Fruit fly (Drosophila melanogaster) whole organism, embryonic: ENCODE results near the gene frj.
A peak's percentile ranks its signal among the peaks of the same experiment; 100 is the strongest.

Experiments used
- B-H1 ChIP-seq: fragments of 200-800 bp; sonication (Bioruptor generic); IDR thresholded peaks from 3 replicates; pipeline ENCODE4 v1.3.6; 2022; ENCODE audit warnings: missing biosample characterization, missing genetic modification characterization
- CG11456 ChIP-seq: fragments of 200-800 bp; sonication (Bioruptor generic); IDR thresholded peaks from 3 replicates; pipeline ENCODE4 v1.3.6; 2022; ENCODE audit warnings: missing biosample characterization, missing genetic modification characterization
- CG12219 ChIP-seq: fragments of 200-800 bp; sonication (Bioruptor generic); optimal IDR thresholded peaks from 3 replicates; lab custom pipeline; 2018; ENCODE audit warnings: missing biosample characterization, mild to moderate bottlenecking, missing genetic modification characterization
- CG13123 ChIP-seq: fragments of 200-800 bp; sonication (Bioruptor generic); optimal IDR thresholded peaks from 2 replicates; lab custom pipeline; 2016; ENCODE audit warnings: missing biosample characterization, missing genetic modification characterization
- CG14050 ChIP-seq: fragments of 200-800 bp; sonication (Bioruptor generic); IDR thresholded peaks from 3 replicates; pipeline ENCODE4 v1.3.6; 2022; ENCODE audit warnings: missing biosample characterization, missing genetic modification characterization
- CG15011 ChIP-seq: fragments of 200-800 bp; sonication (Bioruptor generic); optimal IDR thresholded peaks from 3 replicates; lab custom pipeline; 2018; ENCODE audit warnings: missing biosample characterization, mild to moderate bottlenecking, missing genetic modification characterization
- CG16779 ChIP-seq: fragments of 200-800 bp; sonication (Bioruptor generic); IDR thresholded peaks from 2 replicates; pipeline ENCODE4 v1.3.6; 2022; ENCODE audit warnings: missing biosample characterization, missing genetic modification characterization
- CG17359 ChIP-seq: fragments of 200-800 bp; sonication (Bioruptor generic); optimal IDR thresholded peaks from 3 replicates; lab custom pipeline; 2018; ENCODE audit warnings: missing biosample characterization, mild to moderate bottlenecking, missing genetic modification characterization, moderate library complexity
- CG17612 ChIP-seq: fragments of 200-800 bp; sonication (Bioruptor generic); IDR thresholded peaks from 2 replicates; pipeline ENCODE4 v1.3.6; 2022; ENCODE audit warnings: missing biosample characterization, missing genetic modification characterization
- CG17912 ChIP-seq: fragments of 200-800 bp; sonication (Bioruptor generic); optimal IDR thresholded peaks from 2 replicates; lab custom pipeline; 2018; ENCODE audit warnings: missing biosample characterization, mild to moderate bottlenecking, missing genetic modification characterization
- CG18764 ChIP-seq: fragments of 200-800 bp; sonication (Bioruptor generic); optimal IDR thresholded peaks from 3 replicates; lab custom pipeline; 2016; ENCODE audit warnings: missing biosample characterization, missing genetic modification characterization
- CG2199 ChIP-seq: fragments of 200-800 bp; sonication (Bioruptor generic); IDR thresholded peaks from 3 replicates; pipeline ENCODE4 v1.3.6; 2022; ENCODE audit warnings: missing biosample characterization, missing genetic modification characterization
- CG30431 ChIP-seq: fragments of 200-800 bp; sonication (Bioruptor generic); optimal IDR thresholded peaks from 2 replicates; lab custom pipeline; 2017; ENCODE audit warnings: missing biosample characterization, missing genetic modification characterization
- CG3065 ChIP-seq: fragments of 200-800 bp; sonication (Bioruptor generic); optimal IDR thresholded peaks from 2 replicates; lab custom pipeline; 2016; ENCODE audit warnings: missing biosample characterization, missing genetic modification characterization
- CG31224 ChIP-seq: fragments of 200-800 bp; sonication (Bioruptor generic); IDR thresholded peaks from 2 replicates; pipeline ENCODE4 v1.3.6; 2022; ENCODE audit warnings: missing biosample characterization, missing genetic modification characterization
- CG31365 ChIP-seq: fragments of 200-800 bp; sonication (Bioruptor generic); optimal IDR thresholded peaks from 2 replicates; lab custom pipeline; 2018; ENCODE audit warnings: missing biosample characterization, mild to moderate bottlenecking, missing genetic modification characterization
- CG4360 ChIP-seq: fragments of 200-800 bp; sonication (Bioruptor generic); IDR thresholded peaks from 2 replicates; pipeline ENCODE4 v1.3.6; 2022; ENCODE audit warnings: missing biosample characterization, missing genetic modification characterization
- CG4730 ChIP-seq: fragments of 200-800 bp; sonication (Bioruptor generic); IDR thresholded peaks from 2 replicates; pipeline ENCODE4 v1.3.6; 2022; ENCODE audit warnings: missing biosample characterization, missing genetic modification characterization
- CG6683 ChIP-seq: fragments of 200-800 bp; sonication (Bioruptor generic); optimal IDR thresholded peaks from 2 replicates; lab custom pipeline; 2017; ENCODE audit warnings: missing biosample characterization, mild to moderate bottlenecking, missing genetic modification characterization, missing genetic modification reagents
- CG7271 ChIP-seq: fragments of 200-800 bp; sonication (Bioruptor generic); optimal IDR thresholded peaks from 2 replicates; lab custom pipeline; 2018; ENCODE audit warnings: missing biosample characterization, mild to moderate bottlenecking, missing genetic modification characterization, moderate library complexity
- CG8765 ChIP-seq: fragments of 200-800 bp; sonication (Bioruptor generic); IDR thresholded peaks from 2 replicates; pipeline ENCODE4 v1.3.6; 2022; ENCODE audit warnings: missing biosample characterization, missing genetic modification characterization
- CG8924 ChIP-seq: fragments of 200-800 bp; optimal IDR thresholded peaks from 3 replicates; lab custom pipeline; 2019; ENCODE audit warnings: missing biosample characterization, mild to moderate bottlenecking, missing genetic modification characterization, moderate library complexity
- CG8944 ChIP-seq: fragments of 200-800 bp; sonication (Bioruptor generic); optimal IDR thresholded peaks from 3 replicates; lab custom pipeline; 2016; ENCODE audit warnings: missing biosample characterization, missing genetic modification characterization
- Dek ChIP-seq: fragments of 200-800 bp; sonication (Bioruptor generic); optimal IDR thresholded peaks from 3 replicates; lab custom pipeline; 2019; ENCODE audit warnings: missing biosample characterization, mild to moderate bottlenecking, missing genetic modification characterization, moderate library complexity
- Doc2 ChIP-seq: fragments of 200-800 bp; sonication (Bioruptor generic); IDR thresholded peaks from 2 replicates; pipeline ENCODE4 v1.3.6; 2022; ENCODE audit warnings: missing biosample characterization, missing genetic modification characterization
- Drgx ChIP-seq: fragments of 200-800 bp; sonication (Bioruptor generic); IDR thresholded peaks from 2 replicates; pipeline ENCODE4 v1.3.6; 2022; ENCODE audit warnings: missing biosample characterization, missing genetic modification characterization
- Ets97D ChIP-seq: fragments of 200-800 bp; sonication (Bioruptor generic); optimal IDR thresholded peaks from 3 replicates; lab custom pipeline; 2016; ENCODE audit warnings: missing biosample characterization, missing genetic modification characterization
- Fer3 ChIP-seq: fragments of 200-800 bp; sonication (Bioruptor generic); optimal IDR thresholded peaks from 2 replicates; lab custom pipeline; 2018; ENCODE audit warnings: missing biosample characterization, mild to moderate bottlenecking, missing genetic modification characterization, moderate library complexity
- H2.0 ChIP-seq: fragments of 200-800 bp; sonication (Bioruptor generic); IDR thresholded peaks from 2 replicates; pipeline ENCODE4 v1.3.6; 2022; ENCODE audit warnings: missing biosample characterization, missing genetic modification characterization
- HLH4C ChIP-seq: fragments of 200-800 bp; sonication (Bioruptor generic); IDR thresholded peaks from 3 replicates; pipeline ENCODE4 v1.3.6; 2022; ENCODE audit warnings: missing biosample characterization, missing genetic modification characterization; ENCODE audit not compliant: partially characterized antibody
- Hand ChIP-seq: fragments of 200-800 bp; sonication (Bioruptor generic); optimal IDR thresholded peaks from 2 replicates; lab custom pipeline; 2017; ENCODE audit warnings: mild to moderate bottlenecking, missing biosample characterization, missing genetic modification reagents, missing genetic modification characterization
- Hmr ChIP-seq: fragments of 200-800 bp; sonication (Bioruptor generic); optimal IDR thresholded peaks from 3 replicates; lab custom pipeline; 2017; ENCODE audit warnings: mild to moderate bottlenecking, missing biosample characterization, missing genetic modification reagents, missing genetic modification characterization
- Hr78 ChIP-seq, 2 experiments: fragments of 200-800 bp in 1 of 2; fragments of >200 bp in 1 of 2; sonication (Bioruptor generic) in 1 of 2; optimal IDR thresholded peaks; 2 replicates each; lab custom pipeline; 2017 to 2019; ENCODE audit warnings: missing biosample characterization in 2 of 2, missing genetic modification characterization in 2 of 2, mild to moderate bottlenecking in 1 of 2, moderate library complexity in 1 of 2
- Side ChIP-seq: fragments of 200-800 bp; sonication (Bioruptor generic); optimal IDR thresholded peaks from 2 replicates; lab custom pipeline; 2016; ENCODE audit warnings: missing biosample characterization, missing genetic modification characterization
- Six4 ChIP-seq: fragments of 200-800 bp; sonication (Bioruptor generic); optimal IDR thresholded peaks from 2 replicates; lab custom pipeline; 2016; ENCODE audit warnings: missing biosample characterization, missing genetic modification characterization
- Taf1 ChIP-seq: fragments of 200-800 bp; sonication (Bioruptor generic); IDR thresholded peaks from 2 replicates; pipeline ENCODE4 v1.3.6; 2022; ENCODE audit warnings: missing biosample characterization, missing genetic modification characterization
- cg ChIP-seq: fragments of 200-800 bp; sonication (Bioruptor generic); optimal IDR thresholded peaks from 3 replicates; lab custom pipeline; 2019; ENCODE audit warnings: missing biosample characterization, mild to moderate bottlenecking, missing genetic modification characterization, moderate library complexity
- dpn ChIP-seq, 2 experiments: fragments of 200-800 bp; sonication (Bioruptor generic); optimal IDR thresholded peaks; 3 replicates each; lab custom pipeline; 2016; ENCODE audit warnings: missing biosample characterization in 2 of 2, missing genetic modification characterization in 2 of 2
- grau ChIP-seq: fragments of 200-800 bp; optimal IDR thresholded peaks from 3 replicates; lab custom pipeline; 2019; ENCODE audit warnings: missing biosample characterization, mild to moderate bottlenecking, missing genetic modification characterization, moderate library complexity
- gt ChIP-seq: fragments of 200-800 bp; sonication (Bioruptor generic); IDR thresholded peaks from 2 replicates; pipeline ENCODE4 v1.3.6; 2022; ENCODE audit warnings: missing biosample characterization, missing genetic modification characterization
- her ChIP-seq: fragments of 200-800 bp; sonication (Bioruptor generic); optimal IDR thresholded peaks from 2 replicates; lab custom pipeline; 2016; ENCODE audit warnings: missing biosample characterization, missing genetic modification characterization
- mam ChIP-seq: fragments of 200-800 bp; sonication (Bioruptor generic); optimal IDR thresholded peaks from 3 replicates; lab custom pipeline; 2016; ENCODE audit warnings: missing biosample characterization, missing genetic modification characterization
- oc ChIP-seq: fragments of 200-800 bp; sonication (Bioruptor generic); optimal IDR thresholded peaks from 2 replicates; lab custom pipeline; 2018; ENCODE audit warnings: missing biosample characterization, mild to moderate bottlenecking, missing genetic modification characterization, moderate library complexity
- psq ChIP-seq: fragments of 200-800 bp; sonication (Bioruptor generic); optimal IDR thresholded peaks from 2 replicates; lab custom pipeline; 2017; ENCODE audit warnings: missing biosample characterization, missing genetic modification characterization
- ro ChIP-seq: fragments of 200-800 bp; sonication (Bioruptor generic); IDR thresholded peaks from 2 replicates; pipeline ENCODE4 v1.3.6; 2022; ENCODE audit warnings: missing biosample characterization, missing genetic modification characterization
- sc ChIP-seq, 3 experiments: fragments of >200 bp in 2 of 3; fragments of 200-800 bp in 1 of 3; sonication (Bioruptor generic) in 1 of 3; optimal IDR thresholded peaks; 2 replicates in 2 of 3; 3 replicates in 1 of 3; lab custom pipeline; 2017; ENCODE audit warnings: mild to moderate bottlenecking in 1 of 3, missing biosample characterization in 1 of 3, missing genetic modification characterization in 1 of 3, missing genetic modification reagents in 1 of 3
- sd ChIP-seq: fragments of 200-800 bp; sonication (Bioruptor generic); optimal IDR thresholded peaks from 3 replicates; lab custom pipeline; 2018; ENCODE audit warnings: missing biosample characterization, mild to moderate bottlenecking, missing genetic modification characterization, moderate library complexity
- sens-2 ChIP-seq: fragments of 200-800 bp; sonication (Bioruptor generic); IDR thresholded peaks from 2 replicates; pipeline ENCODE4 v1.3.6; 2022; ENCODE audit warnings: missing biosample characterization, missing genetic modification characterization
- slbo ChIP-seq: fragments of 200-800 bp; sonication (Bioruptor generic); IDR thresholded peaks from 2 replicates; pipeline ENCODE4 v1.3.6; 2022; ENCODE audit warnings: missing biosample characterization, missing genetic modification characterization
- slp2 ChIP-seq: fragments of 200-800 bp; sonication (Bioruptor generic); optimal IDR thresholded peaks from 2 replicates; lab custom pipeline; 2016; ENCODE audit warnings: missing biosample characterization, missing genetic modification characterization
- twi ChIP-seq: fragments of 200-800 bp; optimal IDR thresholded peaks from 2 replicates; lab custom pipeline; 2019; ENCODE audit warnings: missing biosample characterization, mild to moderate bottlenecking, missing genetic modification characterization, moderate library complexity
- zf30C ChIP-seq: fragments of 200-800 bp; sonication (Bioruptor generic); optimal IDR thresholded peaks from 3 replicates; lab custom pipeline; 2018; ENCODE audit warnings: missing biosample characterization, mild to moderate bottlenecking, missing genetic modification characterization

Gene frj

DNA sequence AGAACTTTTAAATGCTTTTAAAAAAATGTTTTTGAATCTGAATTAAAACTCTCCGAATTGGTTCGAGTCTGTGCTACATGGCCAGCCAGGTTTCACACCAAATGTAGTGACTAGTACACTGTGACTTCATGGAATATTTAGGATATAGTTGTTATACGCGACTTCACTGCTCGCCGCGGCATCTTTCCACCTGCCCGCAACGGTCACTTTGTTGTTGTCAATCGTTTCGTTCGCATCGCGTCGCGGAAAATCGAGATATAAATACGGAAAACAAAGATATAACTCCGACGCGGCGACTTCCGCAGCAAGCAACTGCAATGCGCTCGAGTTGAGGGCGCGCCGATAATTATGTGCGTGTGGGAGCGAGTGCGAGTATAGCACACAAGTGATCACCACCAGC is 42.6 kb downstream of the frj start, which contains the start of gene CG31637 (continued):
- TF ChIP-seq CG8944 (GFP tag; lab: Kevin White, UChicago) (no peak), slp2 (no peak), Drgx (GFP tag; lab: Robert Waterston, UW) (no peak), dpn (GFP tag; optimal IDR thresholded peaks at IDR 0.05; lab: Kevin White, UChicago) (no peak), Taf1 (GFP tag; lab: Robert Waterston, UW) (no peak), CG4360 (GFP tag; lab: Robert Waterston, UW) (no peak), ro (GFP tag; lab: Robert Waterston, UW) (no peak), CG7271 (tag; lab: Kevin White, UChicago) (no peak), H2.0 (GFP tag; lab: Robert Waterston, UW) (no peak), sens-2 (GFP tag; lab: Robert Waterston, UW) (no peak), CG17359 (tag; lab: Kevin White, UChicago) (peak; percentile 0), Side (peak; percentile 19), grau (peak; percentile 42), CG2199 (0 out of 3 replicates have a peak, but pooled peaks have one; percentile 11), CG31224 (GFP tag; lab: Robert Waterston, UW) (no peak), B-H1 (GFP tag; lab: Robert Waterston, UW) (no peak), oc (tag; lab: Kevin White, UChicago) (no peak), CG11456 (GFP tag; lab: Robert Waterston, UW) (no peak), Hr78 (GFP tag; optimal IDR thresholded peaks at IDR 0.05; lab: Kevin White, UChicago) (no peak), CG31365 (no peak), CG17612 (GFP tag; lab: Robert Waterston, UW) (no peak), Six4 (GFP tag; lab: Kevin White, UChicago) (no peak), Dek (tag; lab: Kevin White, UChicago) (peak; percentile 40), slbo (GFP tag; lab: Robert Waterston, UW) (peak; percentile 48), Fer3 (no peak), sc (optimal IDR thresholded peaks at IDR 0.05; lab: Kevin White, UChicago) (no peak), sc (GFP tag; optimal IDR thresholded peaks at IDR 0.05; lab: Kevin White, UChicago) (no peak), Hand (no peak), CG15011 (no peak), CG17912 (GFP tag; lab: Kevin White, UChicago) (peak; percentile 4), CG3065 (GFP tag; lab: Kevin White, UChicago) (no peak), CG8765 (no peak), HLH4C (GFP tag; lab: Robert Waterston, UW) (no peak), Doc2 (GFP tag; lab: Robert Waterston, UW) (no peak), Hmr (peak; percentile 61), CG16779 (GFP tag; lab: Robert Waterston, UW) (no peak), cg (GFP tag; lab: Kevin White, UChicago) (no peak), mam (no peak), CG18764 (GFP tag; lab: Kevin White, UChicago) (no peak), CG13123 (no peak), CG12219 (GFP tag; lab: Kevin White, UChicago) (no peak), psq (GFP tag; lab: Kevin White, UChicago) (no peak), sd (tag; lab: Kevin White, UChicago) (peak; percentile 31), her (no peak), Ets97D (GFP tag; lab: Kevin White, UChicago) (peak; percentile 81), CG14050 (no peak), gt (no peak), CG6683 (GFP tag; lab: Kevin White, UChicago) (no peak), zf30C (peak; percentile 42), CG8924 (tag; lab: Kevin White, UChicago) (peak; percentile 43), CG4730 (GFP tag; lab: Robert Waterston, UW) (no peak), twi (tag; lab: Kevin White, UChicago) (no peak), CG30431 (GFP tag; lab: Kevin White, UChicago) (no peak)
